Worm (Caenorhabditis elegans) whole organism, mixed stage, embryonic: ENCODE data around the gene VF13D12L.3.
A peak's percentile ranks its signal among the peaks of the same experiment; 100 is the strongest.

Source experiments
- M03D4.4 ChIP-seq: sonication (generic microtip); optimal IDR thresholded peaks from 2 replicates; lab custom pipeline; 2017; ENCODE audit warnings: mild to moderate bottlenecking, missing genetic modification characterization, missing compliant biosample characterization
- bed-3 ChIP-seq: fragments of 200-800 bp; sonication (Bioruptor generic); optimal IDR thresholded peaks from 3 replicates; lab custom pipeline; 2018; ENCODE audit warnings: mild to moderate bottlenecking, missing genetic modification characterization, moderate library complexity, missing compliant biosample characterization
- blmp-1 ChIP-seq: fragments of 150-350 bp; optimal IDR thresholded peaks from 2 replicates; lab custom pipeline; 2014; ENCODE audit warnings: missing biosample characterization, missing genetic modification characterization
- ceh-39 ChIP-seq: fragments of 150-350 bp; optimal IDR thresholded peaks from 2 replicates; lab custom pipeline; 2014; ENCODE audit warnings: missing biosample characterization, missing genetic modification characterization
- ceh-43 ChIP-seq: fragments of 200-800 bp; sonication (Bioruptor generic); optimal IDR thresholded peaks from 2 replicates; lab custom pipeline; 2018; ENCODE audit warnings: mild to moderate bottlenecking, missing genetic modification characterization, moderate library complexity, missing compliant biosample characterization
- ceh-83 ChIP-seq: fragments of 200-800 bp; sonication (Bioruptor generic); optimal IDR thresholded peaks from 2 replicates; lab custom pipeline; 2018; ENCODE audit warnings: mild to moderate bottlenecking, missing genetic modification characterization, missing compliant biosample characterization
- ces-1 ChIP-seq: fragments of 150-350 bp; optimal IDR thresholded peaks from 2 replicates; lab custom pipeline; 2014; ENCODE audit warnings: missing biosample characterization, missing genetic modification reagents, missing genetic modification characterization
- cnd-1 ChIP-seq: fragments of 200-800 bp; sonication (Bioruptor generic); optimal IDR thresholded peaks from 2 replicates; lab custom pipeline; 2018; ENCODE audit warnings: mild to moderate bottlenecking, missing genetic modification characterization, missing compliant biosample characterization
- drap-1 ChIP-seq: fragments of 200-800 bp; sonication (Bioruptor generic); optimal IDR thresholded peaks from 3 replicates; lab custom pipeline; 2018; ENCODE audit warnings: mild to moderate bottlenecking, missing genetic modification characterization, missing compliant biosample characterization
- elt-1 ChIP-seq: sonication (generic microtip); optimal IDR thresholded peaks from 2 replicates; lab custom pipeline; 2017; ENCODE audit warnings: missing genetic modification characterization, mild to moderate bottlenecking, missing compliant biosample characterization, antibody characterized with exemption, moderate library complexity, borderline replicate concordance; ENCODE audit not compliant: insufficient read depth
- elt-3 ChIP-seq: fragments of 150-350 bp; optimal IDR thresholded peaks from 2 replicates; lab custom pipeline; 2014; ENCODE audit warnings: missing biosample characterization, missing genetic modification characterization
- flh-1 ChIP-seq: fragments of 200-800 bp; sonication (Bioruptor generic); optimal IDR thresholded peaks from 2 replicates; lab custom pipeline; 2018; ENCODE audit warnings: mild to moderate bottlenecking, missing genetic modification characterization, moderate library complexity, missing compliant biosample characterization
- ham-2 ChIP-seq: fragments of 200-800 bp; sonication (Bioruptor generic); optimal IDR thresholded peaks from 2 replicates; lab custom pipeline; 2018; ENCODE audit warnings: mild to moderate bottlenecking, missing genetic modification characterization, missing compliant biosample characterization
- hlh-1 ChIP-seq: fragments of 150-350 bp; optimal IDR thresholded peaks from 2 replicates; lab custom pipeline; 2014; ENCODE audit warnings: missing biosample characterization, missing genetic modification reagents, missing genetic modification characterization
- lin-13 ChIP-seq: fragments of 150-350 bp; optimal IDR thresholded peaks from 2 replicates; lab custom pipeline; 2014; ENCODE audit warnings: missing biosample characterization, missing genetic modification characterization
- lin-32 ChIP-seq: fragments of 200-800 bp; sonication (Bioruptor generic); optimal IDR thresholded peaks from 2 replicates; lab custom pipeline; 2018; ENCODE audit warnings: mild to moderate bottlenecking, missing genetic modification characterization, missing compliant biosample characterization
- lsy-2 ChIP-seq: fragments of 150-350 bp; optimal IDR thresholded peaks from 2 replicates; lab custom pipeline; 2014; ENCODE audit warnings: missing biosample characterization, missing genetic modification characterization
- mls-2 ChIP-seq: sonication (generic microtip); optimal IDR thresholded peaks from 2 replicates; lab custom pipeline; 2016; ENCODE audit warnings: mild to moderate bottlenecking, missing genetic modification characterization, moderate library complexity, missing compliant biosample characterization
- nhr-12 ChIP-seq: fragments of 150-350 bp; optimal IDR thresholded peaks from 2 replicates; lab custom pipeline; 2014; ENCODE audit warnings: missing biosample characterization, missing genetic modification characterization
- nhr-2 ChIP-seq: fragments of 150-350 bp; optimal IDR thresholded peaks from 2 replicates; lab custom pipeline; 2014; ENCODE audit warnings: missing biosample characterization, missing genetic modification characterization
- nhr-237 ChIP-seq: fragments of 150-350 bp; optimal IDR thresholded peaks from 2 replicates; lab custom pipeline; 2014; ENCODE audit warnings: missing biosample characterization, missing genetic modification characterization
- nhr-28 ChIP-seq: fragments of 150-350 bp; optimal IDR thresholded peaks from 2 replicates; lab custom pipeline; 2014; ENCODE audit warnings: missing biosample characterization, missing genetic modification characterization
- nhr-76 ChIP-seq: sonication (generic microtip); optimal IDR thresholded peaks from 2 replicates; lab custom pipeline; 2017; ENCODE audit warnings: missing biosample characterization, missing genetic modification characterization
- pha-4 ChIP-seq: fragments of 150-350 bp; optimal IDR thresholded peaks from 2 replicates; lab custom pipeline; 2018; ENCODE audit warnings: missing biosample characterization, missing genetic modification reagents, missing genetic modification characterization
- sem-2 ChIP-seq: fragments of 200-800 bp; sonication (Bioruptor generic); optimal IDR thresholded peaks from 2 replicates; lab custom pipeline; 2018; ENCODE audit warnings: mild to moderate bottlenecking, missing genetic modification characterization, missing compliant biosample characterization
- snpc-4 ChIP-seq: fragments of 150-350 bp; optimal IDR thresholded peaks from 2 replicates; lab custom pipeline; 2014; ENCODE audit warnings: missing biosample characterization, missing genetic modification characterization
- sptf-1 ChIP-seq: sonication (generic microtip); optimal IDR thresholded peaks from 2 replicates; lab custom pipeline; 2017; ENCODE audit warnings: mild to moderate bottlenecking, missing genetic modification characterization, moderate library complexity, missing compliant biosample characterization
- tbx-8 ChIP-seq: fragments of 200-800 bp; sonication (Bioruptor generic); optimal IDR thresholded peaks from 2 replicates; lab custom pipeline; 2018; ENCODE audit warnings: mild to moderate bottlenecking, missing genetic modification characterization, moderate library complexity, missing compliant biosample characterization
- unc-120 ChIP-seq: sonication (generic microtip); optimal IDR thresholded peaks from 2 replicates; lab custom pipeline; 2017; ENCODE audit warnings: missing genetic modification characterization, missing compliant biosample characterization; ENCODE audit not compliant: poor library complexity, severe bottlenecking
- unc-39 ChIP-seq: fragments of 150-350 bp; optimal IDR thresholded peaks from 2 replicates; lab custom pipeline; 2014; ENCODE audit warnings: missing biosample characterization, missing genetic modification characterization
- unc-62 ChIP-seq: fragments of 150-350 bp; optimal IDR thresholded peaks from 2 replicates; lab custom pipeline; 2014; ENCODE audit warnings: missing biosample characterization, missing genetic modification reagents, missing genetic modification characterization
- zip-8 ChIP-seq: fragments of 150-350 bp; optimal IDR thresholded peaks from 2 replicates; lab custom pipeline; 2014; ENCODE audit warnings: missing biosample characterization, missing genetic modification characterization
- ztf-11 ChIP-seq: fragments of 150-350 bp; optimal IDR thresholded peaks from 2 replicates; lab custom pipeline; 2014; ENCODE audit warnings: missing biosample characterization, missing genetic modification characterization

Gene VF13D12L.3

ce11 chrII:11681136-11681824 is 24.5 kb upstream of the VF13D12L.3 start, which contains the start of the genes sfxn-1.4 and C47D12.4:
Gene sfxn-1.4, minus strand, starts transcription at chrII:11681236.
Gene C47D12.4, plus strand, starts transcription at chrII:11681774.
- peak; percentile 1 for TF ChIP-seq ceh-39 (tag; lab: Kevin White, UChicago)
- no peak for TF ChIP-seq elt-1 (tag; lab: Kevin White, UChicago)
- TF ChIP-seq, all 35 proteins: peak for 1

ce11 chrII:11685177-11685576 is 20.6 kb upstream of the VF13D12L.3 start, which contains the start of gene C47D12.5:
Gene C47D12.5, minus strand, starts transcription at chrII:11685277.
- TF ChIP-seq ceh-83 (no peak), nhr-2 (tag; lab: Kevin White, UChicago) (no peak), ceh-43 (GFP tag; lab: Kevin White, UChicago) (no peak), lsy-2 (no peak), flh-1 (GFP tag; lab: Kevin White, UChicago) (no peak), hlh-1 (no peak), mls-2 (no peak), blmp-1 (tag; lab: Kevin White, UChicago) (no peak), zip-8 (tag; lab: Kevin White, UChicago) (no peak)

- TF ChIP-seq bed-3: no peak
- no peak for TF ChIP-seq elt-1 (tag; lab: Kevin White, UChicago)
- TF ChIP-seq drap-1 (GFP tag; lab: Kevin White, UChicago): no peak
- no peak for TF ChIP-seq ceh-39 (tag; lab: Kevin White, UChicago)
- TF ChIP-seq unc-62 (GFP tag; lab: Kevin White, UChicago): no peak
- TF ChIP-seq ces-1: peak; percentile 79
- TF ChIP-seq unc-120: peak; percentile 46
- TF ChIP-seq ceh-83: no peak
- TF ChIP-seq tbx-8 (GFP tag; lab: Kevin White, UChicago): no peak
- TF ChIP-seq unc-39 (tag; lab: Kevin White, UChicago): no peak
- no peak for TF ChIP-seq snpc-4 (tag; lab: Kevin White, UChicago)
- TF ChIP-seq sptf-1 (tag; lab: Kevin White, UChicago): no peak
- TF ChIP-seq nhr-28: no peak
- TF ChIP-seq sem-2 (GFP tag; lab: Kevin White, UChicago): no peak
- peak; percentile 70 for TF ChIP-seq cnd-1 (tag; lab: Kevin White, UChicago)
- no peak for TF ChIP-seq elt-3 (tag; lab: Kevin White, UChicago)
- TF ChIP-seq lsy-2: no peak
- TF ChIP-seq lin-13 (tag; lab: Kevin White, UChicago): no peak
- no peak for TF ChIP-seq ztf-11 (tag; lab: Kevin White, UChicago)
These were observed 17.8 kb upstream of the VF13D12L.3 start for ce11 chrII:11688011-11688410.

ce11 chrII:11688643-11689042 is 17.2 kb upstream of the VF13D12L.3 start, which contains the start of gene kel-1:
Gene kel-1, plus strand, starts transcription at chrII:11688943.
- TF ChIP-seq pha-4 (tag; lab: Kevin White, UChicago) (no peak), ceh-83 (no peak), sem-2 (GFP tag; lab: Kevin White, UChicago) (no peak), bed-3 (no peak), drap-1 (GFP tag; lab: Kevin White, UChicago) (no peak), lin-32 (GFP tag; lab: Kevin White, UChicago) (no peak), snpc-4 (tag; lab: Kevin White, UChicago) (no peak), nhr-237 (no peak), nhr-76 (tag; lab: Kevin White, UChicago) (no peak), M03D4.4 (tag; lab: Kevin White, UChicago) (no peak), lin-13 (tag; lab: Kevin White, UChicago) (no peak), elt-3 (tag; lab: Kevin White, UChicago) (no peak), sptf-1 (tag; lab: Kevin White, UChicago) (no peak), unc-39 (tag; lab: Kevin White, UChicago) (no peak), ces-1 (no peak), ham-2 (no peak), ceh-39 (tag; lab: Kevin White, UChicago) (no peak), nhr-12 (tag; lab: Kevin White, UChicago) (no peak), unc-62 (GFP tag; lab: Kevin White, UChicago) (no peak)
